Fruit fly (Drosophila melanogaster) whole organism, wandering third instar larva: Measurements from ENCODE around the gene Nrx-IV.

Experiments
- CG32264 ChIP-seq: fragments of 200-800 bp; sonication (Bioruptor generic); optimal IDR thresholded peaks from 2 replicates; lab custom pipeline; 2016; ENCODE audit warnings: missing biosample characterization, missing genetic modification characterization
- CG9705 ChIP-seq: fragments of 200-800 bp; sonication (Bioruptor generic); optimal IDR thresholded peaks from 2 replicates; lab custom pipeline; 2018; ENCODE audit warnings: missing biosample characterization, mild to moderate bottlenecking, missing genetic modification characterization
- Dfd ChIP-seq: fragments of >200 bp; optimal IDR thresholded peaks from 2 replicates; lab custom pipeline; 2017; ENCODE audit warnings: missing biosample characterization, missing genetic modification characterization
- GATAd ChIP-seq: sonication (Bioruptor generic); optimal IDR thresholded peaks from 2 replicates; lab custom pipeline; 2016; ENCODE audit warnings: missing biosample characterization, missing genetic modification characterization
- br ChIP-seq: fragments of 200-800 bp; sonication (Bioruptor generic); optimal IDR thresholded peaks from 2 replicates; lab custom pipeline; 2016; ENCODE audit warnings: missing biosample characterization, missing genetic modification characterization
- foxo ChIP-seq, 2 experiments: fragments of 200-800 bp; sonication (Bioruptor generic); optimal IDR thresholded peaks; 2 replicates in 1 of 2; 3 replicates in 1 of 2; lab custom pipeline; 2016 to 2017; ENCODE audit warnings: missing biosample characterization in 2 of 2, missing genetic modification characterization in 2 of 2
- lola ChIP-seq: fragments of >200 bp; optimal IDR thresholded peaks from 2 replicates; lab custom pipeline; 2017; ENCODE audit warnings: missing biosample characterization, missing genetic modification characterization

DNA sequence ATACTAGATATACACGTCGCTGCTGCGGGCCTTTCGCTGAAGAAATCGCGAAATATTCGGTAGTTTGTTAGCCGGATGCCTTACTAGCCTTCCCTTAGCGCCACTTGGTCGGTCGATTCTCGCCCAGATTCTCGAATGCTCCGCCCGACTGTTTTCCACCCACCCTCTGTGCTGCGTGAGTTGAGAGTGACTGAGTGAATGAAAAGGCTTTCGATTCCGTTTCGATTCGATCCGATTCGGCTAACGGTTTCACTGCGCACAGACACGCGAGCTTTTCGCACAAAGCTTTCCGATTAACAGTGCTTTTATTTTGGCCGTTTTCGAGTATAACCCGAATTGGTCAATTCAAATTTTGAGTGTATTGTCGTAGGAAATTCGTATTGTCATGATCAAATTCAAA lies 57.4 kb downstream of the Nrx-IV start, which contains the start of gene Ak1:
- TF ChIP-seq br (no peak), GATAd (GFP tag; lab: Kevin White, UChicago) (no peak), Dfd (GFP tag; lab: Kevin White, UChicago) (no peak), lola (GFP tag; lab: Kevin White, UChicago) (no peak), CG32264 (GFP tag; lab: Kevin White, UChicago) (no peak), foxo (GFP tag; optimal IDR thresholded peaks at IDR 0.05; lab: Kevin White, UChicago) (no peak), CG9705 (GFP tag; lab: Kevin White, UChicago) (no peak)
